Worm (Caenorhabditis elegans) whole organism, midembryonic: ENCODE measurements around the gene dop-1.

ENCODE experiments used
- T22C8.4 ChIP-seq: fragments of 200-800 bp; sonication (Bioruptor generic); IDR thresholded peaks from 2 replicates; pipeline ENCODE4 v1.3.6; 2022; ENCODE audit warnings: missing genetic modification characterization, missing compliant biosample characterization
- cog-1 ChIP-seq: sonication (generic microtip); optimal IDR thresholded peaks from 2 replicates; lab custom pipeline; 2016; ENCODE audit warnings: missing genetic modification characterization, missing compliant biosample characterization
- flt-1 ChIP-seq: fragments of 200-800 bp; sonication (Bioruptor generic); IDR thresholded peaks from 2 replicates; pipeline ENCODE4 v1.3.6; 2022; ENCODE audit warnings: missing genetic modification characterization, missing compliant biosample characterization
- klf-2 ChIP-seq: fragments of 200-800 bp; sonication (Bioruptor generic); conservative IDR thresholded peaks from 2 replicates; pipeline ENCODE4 v1.3.6; 2022; ENCODE audit warnings: missing genetic modification reagents, missing genetic modification characterization, missing compliant biosample characterization
- ztf-23 ChIP-seq: fragments of 200-800 bp; sonication (Bioruptor generic); IDR thresholded peaks from 2 replicates; pipeline ENCODE4 v1.3.6; 2022; ENCODE audit warnings: missing genetic modification reagents, missing genetic modification characterization, missing compliant biosample characterization
- ztf-29 ChIP-seq: fragments of 200-800 bp; sonication (Bioruptor generic); IDR thresholded peaks from 2 replicates; pipeline ENCODE4 v1.3.6; 2022; ENCODE audit warnings: missing genetic modification reagents, missing genetic modification characterization, missing compliant biosample characterization

DNA sequence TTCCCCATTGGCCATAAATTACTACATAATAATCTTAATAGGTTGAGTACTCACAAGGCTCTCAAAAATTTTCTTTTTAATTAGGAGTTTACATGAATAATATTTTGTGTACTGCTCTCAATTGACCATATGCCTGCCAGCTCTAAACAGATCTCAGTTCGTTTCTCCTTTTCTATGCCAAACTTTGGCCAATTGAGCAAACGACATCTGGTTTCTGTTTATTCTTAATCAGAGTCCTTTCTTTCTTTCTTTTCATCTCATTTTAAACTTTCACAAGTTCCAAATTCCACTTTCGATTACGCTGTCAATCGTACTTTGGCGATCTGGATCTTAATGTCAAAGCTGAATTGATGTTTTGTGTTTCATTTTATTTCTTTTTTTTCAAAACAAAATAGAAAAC, 45.7 kb upstream of the dop-1 start:
- TF ChIP-seq T22C8.4 (GFP tag; lab: Robert Waterston, UW) (no peak), ztf-23 (GFP tag; lab: Robert Waterston, UW) (no peak), flt-1 (no peak), ztf-29 (GFP tag; lab: Robert Waterston, UW) (no peak), cog-1 (tag; lab: Kevin White, UChicago) (no peak), klf-2 (GFP tag; lab: Robert Waterston, UW) (no peak)
